4 fruit fly cellular contexts compared by ENCODE assay signal in the genomic region with DNA sequence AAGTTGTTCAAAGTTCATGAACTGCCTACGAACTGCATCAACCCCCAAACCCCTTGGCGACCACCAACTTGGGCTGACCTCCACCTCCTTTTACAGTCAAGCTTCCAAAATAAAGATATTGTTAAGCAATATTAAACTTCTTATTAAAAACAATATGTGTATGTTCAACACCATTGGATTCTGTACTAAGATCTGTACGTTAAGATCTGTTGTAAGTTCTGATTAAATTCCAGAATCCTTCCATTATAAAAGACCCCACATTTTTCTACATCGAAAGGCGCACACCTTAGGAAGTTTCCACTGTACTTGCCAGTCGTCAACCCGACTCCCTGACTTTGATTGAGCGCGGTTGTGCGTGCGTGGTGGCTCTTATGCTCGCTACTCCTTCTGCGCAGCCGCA.
TF ChIP-seq lines count a peak whose summit lies in the region.

No protein-coding gene starts in this region.

- TF ChIP-seq CTCF in whole organism, embryonic (GFP tag; optimal IDR thresholded peaks at IDR 0.05; lab: Kevin White, UChicago) = no peak

TF ChIP-seq in whole organism, embryonic, 481 proteins besides CTCF, POLR2A, EP300 and RAD21:
- TF ChIP-seq CG8281 (tag; optimal IDR thresholded peaks at IDR 0.05; lab: Kevin White, UChicago) (no peak), Xrp1 (GFP tag; IDR thresholded peaks at IDR 0.05; lab: Robert Waterston, UW) (peak; percentile 26; the same call in 1 of the 2 replicates), dysf (GFP tag; IDR thresholded peaks at IDR 0.05; lab: Robert Waterston, UW) (0 out of 3 replicates have a peak, but pooled peaks have one; percentile 10), grau (tag; optimal IDR thresholded peaks at IDR 0.05; lab: Kevin White, UChicago) (peak; percentile 74), tap (tag; optimal IDR thresholded peaks at IDR 0.05; lab: Kevin White, UChicago) (no peak), Ets65A (GFP tag; lab: Kevin White, UChicago) (peak; percentile 35), ewg (GFP tag; optimal IDR thresholded peaks at IDR 0.05; lab: Kevin White, UChicago) (peak; percentile 11), CG10274 (GFP tag; optimal IDR thresholded peaks at IDR 0.05; lab: Kevin White, UChicago) (no peak), lmd (GFP tag; IDR thresholded peaks at IDR 0.05; lab: Robert Waterston, UW) (0 out of 2 replicates have a peak, but pooled peaks have one; percentile 10), row (GFP tag; IDR thresholded peaks at IDR 0.05; lab: Robert Waterston, UW) (peak; percentile 39; the same call in 2 of the 3 replicates), phol (tag; optimal IDR thresholded peaks at IDR 0.05; lab: Kevin White, UChicago) (peak; percentile 23), sens (GFP tag; lab: Kevin White, UChicago) (peak; percentile 57), bsh (GFP tag; optimal IDR thresholded peaks at IDR 0.05; lab: Kevin White, UChicago) (peak in 1 of 2 experiments; percentile 31), CG2120 (GFP tag; optimal IDR thresholded peaks at IDR 0.05; lab: Kevin White, UChicago) (no peak), CG7357 (GFP tag; IDR thresholded peaks at IDR 0.05; lab: Robert Waterston, UW) (0 out of 3 replicates have a peak, but pooled peaks have one; percentile 23), CG11504 (tag; optimal IDR thresholded peaks at IDR 0.05; lab: Kevin White, UChicago) (peak; percentile 6), Med (GFP tag; lab: Kevin White, UChicago) (peak; percentile 8)

TF ChIP-seq in whole organism, prepupa, 60 proteins besides CTCF, POLR2A, EP300 and RAD21 (continues in another document):
- peak; percentile 57 for TF ChIP-seq CG10669 (GFP tag; optimal IDR thresholded peaks at IDR 0.05; lab: Kevin White, UChicago)
- TF ChIP-seq Lpt (GFP tag; optimal IDR thresholded peaks at IDR 0.05; lab: Kevin White, UChicago) = no peak
- peak; percentile 53 for TF ChIP-seq CG3919 (GFP tag; optimal IDR thresholded peaks at IDR 0.05; lab: Kevin White, UChicago)
- TF ChIP-seq CG1621 (tag; optimal IDR thresholded peaks at IDR 0.05; lab: Kevin White, UChicago) = peak; percentile 63
- no peak for TF ChIP-seq eg (GFP tag; IDR thresholded peaks at IDR 0.05; lab: Robert Waterston, UW)
- peak; percentile 64 for TF ChIP-seq CG3032 (tag; optimal IDR thresholded peaks at IDR 0.05; lab: Kevin White, UChicago)
- TF ChIP-seq CG6792 (GFP tag; optimal IDR thresholded peaks at IDR 0.05; lab: Kevin White, UChicago) = peak; percentile 37
- TF ChIP-seq esn (GFP tag; optimal IDR thresholded peaks at IDR 0.05; lab: Kevin White, UChicago) = no peak
- no peak for TF ChIP-seq Sox15 (GFP tag; optimal IDR thresholded peaks at IDR 0.05; lab: Kevin White, UChicago)
- TF ChIP-seq topi (GFP tag; optimal IDR thresholded peaks at IDR 0.05; lab: Kevin White, UChicago) = peak; percentile 68
- TF ChIP-seq CG16779 (tag; optimal IDR thresholded peaks at IDR 0.05; lab: Kevin White, UChicago) = no peak
- TF ChIP-seq CG11762 (GFP tag; optimal IDR thresholded peaks at IDR 0.05; lab: Kevin White, UChicago; ENCODE audit: insufficient read depth) = no peak
- TF ChIP-seq Gug (GFP tag; IDR thresholded peaks at IDR 0.05; lab: Robert Waterston, UW) = no peak
- peak; percentile 49 for TF ChIP-seq CG31627 (GFP tag; optimal IDR thresholded peaks at IDR 0.05; lab: Kevin White, UChicago)
- TF ChIP-seq Eip75B (GFP tag; optimal IDR thresholded peaks at IDR 0.05; lab: Kevin White, UChicago) = peak; percentile 62
- TF ChIP-seq CG15336 (GFP tag; IDR thresholded peaks at IDR 0.05; lab: Robert Waterston, UW) = 0 out of 2 replicates have a peak, but pooled peaks have one; percentile 31
- peak; percentile 73 to 84 for TF ChIP-seq ss (GFP tag; optimal IDR thresholded peaks at IDR 0.05; lab: Kevin White, UChicago)
- peak; percentile 60 for TF ChIP-seq achi (GFP tag; optimal IDR thresholded peaks at IDR 0.05; lab: Kevin White, UChicago)
- TF ChIP-seq vri (GFP tag; optimal IDR thresholded peaks at IDR 0.05; lab: Kevin White, UChicago) = peak; percentile 4
- no peak; the same call in 2 of the 3 replicates for TF ChIP-seq CG8119 (GFP tag; IDR thresholded peaks at IDR 0.05; lab: Robert Waterston, UW)
- TF ChIP-seq CG11294 (GFP tag; IDR thresholded peaks at IDR 0.05; lab: Robert Waterston, UW) = no peak
- no peak for TF ChIP-seq CG6854 (GFP tag; optimal IDR thresholded peaks at IDR 0.05; lab: Kevin White, UChicago)
- peak; percentile 63 for TF ChIP-seq Sox102F (GFP tag; optimal IDR thresholded peaks at IDR 0.05; lab: Kevin White, UChicago)

TF ChIP-seq in whole organism, pupa, 21 proteins besides CTCF, POLR2A, EP300 and RAD21:
- TF ChIP-seq CG8301 (tag; optimal IDR thresholded peaks at IDR 0.05; lab: Kevin White, UChicago) (no peak), EcR (GFP tag; optimal IDR thresholded peaks at IDR 0.05; lab: Kevin White, UChicago) (peak; percentile 90), CG17806 (tag; optimal IDR thresholded peaks at IDR 0.05; lab: Kevin White, UChicago) (peak; percentile 61), CG4496 (GFP tag; IDR thresholded peaks at IDR 0.05; lab: Robert Waterston, UW) (0 out of 3 replicates have a peak, but pooled peaks have one; percentile 32), Ets98B (GFP tag; IDR thresholded peaks at IDR 0.05; lab: Robert Waterston, UW) (no peak), Pif1A (GFP tag; optimal IDR thresholded peaks at IDR 0.05; lab: Kevin White, UChicago) (peak; percentile 65), D1 (tag; optimal IDR thresholded peaks at IDR 0.05; lab: Kevin White, UChicago) (peak; percentile 34), CG9948 (tag; optimal IDR thresholded peaks at IDR 0.05; lab: Kevin White, UChicago) (peak; percentile 60), fd96Ca (GFP tag; IDR thresholded peaks at IDR 0.05; lab: Robert Waterston, UW) (no peak), CG14655 (GFP tag; optimal IDR thresholded peaks at IDR 0.05; lab: Kevin White, UChicago) (peak; percentile 22), gl (tag; optimal IDR thresholded peaks at IDR 0.05; lab: Kevin White, UChicago) (peak; percentile 15), CG8159 (tag; optimal IDR thresholded peaks at IDR 0.05; lab: Kevin White, UChicago) (peak; percentile 72), CG15710 (tag; optimal IDR thresholded peaks at IDR 0.05; lab: Kevin White, UChicago) (peak; percentile 75), Pif1B (GFP tag; optimal IDR thresholded peaks at IDR 0.05; lab: Kevin White, UChicago) (no peak), CG32121 (GFP tag; IDR thresholded peaks at IDR 0.05; lab: Robert Waterston, UW) (no peak), CG34367 (tag; optimal IDR thresholded peaks at IDR 0.05; lab: Kevin White, UChicago) (peak; percentile 56), CG13204 (GFP tag; optimal IDR thresholded peaks at IDR 0.05; lab: Kevin White, UChicago) (peak; percentile 31)
TF ChIP-seq in whole organism, pupa: peak in this region for 12.

TF ChIP-seq in whole organism, wandering third instar larva, 38 proteins besides CTCF, POLR2A, EP300 and RAD21 (continues in another document):
- TF ChIP-seq jim (GFP tag; optimal IDR thresholded peaks at IDR 0.05; lab: Kevin White, UChicago) (no peak), CG9705 (GFP tag; optimal IDR thresholded peaks at IDR 0.05; lab: Kevin White, UChicago) (no peak), Hr83 (GFP tag; optimal IDR thresholded peaks at IDR 0.05; lab: Kevin White, UChicago; ENCODE audit: poor library complexity, severe bottlenecking) (no peak), Dfd (GFP tag; optimal IDR thresholded peaks at IDR 0.05; lab: Kevin White, UChicago) (no peak), dmrt93B (GFP tag; optimal IDR thresholded peaks at IDR 0.05; lab: Kevin White, UChicago) (no peak), pan (optimal IDR thresholded peaks at IDR 0.05; lab: Kevin White, UChicago) (no peak), Jra (GFP tag; optimal IDR thresholded peaks at IDR 0.05; lab: Kevin White, UChicago) (no peak), HLH106 (tag; optimal IDR thresholded peaks at IDR 0.05; lab: Kevin White, UChicago) (peak; percentile 57), dsf (GFP tag; optimal IDR thresholded peaks at IDR 0.05; lab: Kevin White, UChicago; ENCODE audit: borderline replicate concordance) (no peak), N (GFP tag; optimal IDR thresholded peaks at IDR 0.05; lab: Kevin White, UChicago) (no peak), GATAd (GFP tag; optimal IDR thresholded peaks at IDR 0.05; lab: Kevin White, UChicago) (no peak), fru (GFP tag; optimal IDR thresholded peaks at IDR 0.05; lab: Kevin White, UChicago) (peak; percentile 70), foxo (GFP tag; optimal IDR thresholded peaks at IDR 0.05; lab: Kevin White, UChicago) (peak in 1 of 2 experiments; percentile 47), Myc (optimal IDR thresholded peaks at IDR 0.05; lab: Kevin White, UChicago) (no peak), brk (GFP tag; optimal IDR thresholded peaks at IDR 0.05; lab: Kevin White, UChicago) (no peak), br (GFP tag; optimal IDR thresholded peaks at IDR 0.05; lab: Kevin White, UChicago) (peak; percentile 35), Abd-B (GFP tag; optimal IDR thresholded peaks at IDR 0.05; lab: Kevin White, UChicago) (no peak), Dif (GFP tag; optimal IDR thresholded peaks at IDR 0.05; lab: Kevin White, UChicago; ENCODE audit: partially characterized antibody) (no peak), Hnf4 (GFP tag; optimal IDR thresholded peaks at IDR 0.05; lab: Kevin White, UChicago) (no peak), woc (GFP tag; optimal IDR thresholded peaks at IDR 0.05; lab: Kevin White, UChicago) (peak; percentile 43), sage (GFP tag; optimal IDR thresholded peaks at IDR 0.05; lab: Kevin White, UChicago) (no peak), ey (GFP tag; optimal IDR thresholded peaks at IDR 0.05; lab: Kevin White, UChicago) (peak; percentile 39), sv (GFP tag; optimal IDR thresholded peaks at IDR 0.05; lab: Kevin White, UChicago) (no peak), h (GFP tag; optimal IDR thresholded peaks at IDR 0.05; lab: Kevin White, UChicago) (peak; percentile 47), dl (GFP tag; optimal IDR thresholded peaks at IDR 0.05; lab: Kevin White, UChicago; ENCODE audit: insufficient read depth in 1 of 2, partially characterized antibody in 2 of 2) (no peak), usp (GFP tag; optimal IDR thresholded peaks at IDR 0.05; lab: Kevin White, UChicago) (no peak), rgr (GFP tag; optimal IDR thresholded peaks at IDR 0.05; lab: Kevin White, UChicago) (peak; percentile 18), lola (GFP tag; optimal IDR thresholded peaks at IDR 0.05; lab: Kevin White, UChicago) (no peak), OdsH (GFP tag; optimal IDR thresholded peaks at IDR 0.05; lab: Kevin White, UChicago) (peak; percentile 27), Rel (GFP tag; optimal IDR thresholded peaks at IDR 0.05; lab: Kevin White, UChicago) (no peak), Rel (tag; optimal IDR thresholded peaks at IDR 0.05; lab: Kevin White, UChicago) (no peak), Mio (GFP tag; optimal IDR thresholded peaks at IDR 0.05; lab: Kevin White, UChicago) (no peak), psq (GFP tag; optimal IDR thresholded peaks at IDR 0.05; lab: Kevin White, UChicago) (no peak), Hr78 (GFP tag; optimal IDR thresholded peaks at IDR 0.05; lab: Kevin White, UChicago) (no peak), Vsx2 (GFP tag; optimal IDR thresholded peaks at IDR 0.05; lab: Kevin White, UChicago; ENCODE audit: partially characterized antibody) (no peak)
